Worm (Caenorhabditis elegans) whole organism, L4 larva: ENCODE data around the gene M18.3.

ENCODE experiments used
- aly-2 ChIP-seq: sonication (generic microtip); optimal IDR thresholded peaks from 2 replicates; lab custom pipeline; 2018; ENCODE audit warnings: missing biosample characterization, missing genetic modification characterization
- ceh-28 ChIP-seq: fragments of 150-350 bp; optimal IDR thresholded peaks from 2 replicates; lab custom pipeline; 2014; ENCODE audit warnings: missing biosample characterization, missing genetic modification reagents, missing genetic modification characterization
- ceh-82 ChIP-seq: sonication (generic microtip); optimal IDR thresholded peaks from 2 replicates; lab custom pipeline; 2017; ENCODE audit warnings: missing biosample characterization, missing genetic modification characterization
- lin-13 ChIP-seq: fragments of 150-350 bp; optimal IDR thresholded peaks from 2 replicates; lab custom pipeline; 2014; ENCODE audit warnings: missing biosample characterization, missing genetic modification reagents, missing genetic modification characterization
- unc-62 ChIP-seq, 3 experiments: fragments of 150-350 bp in 1 of 3; sonication (generic microtip); optimal IDR thresholded peaks in 2 of 3; peaks in 1 of 3; 1 replicate in 1 of 3; 2 replicates in 2 of 3; lab custom pipeline; 2014 to 2017; ENCODE audit warnings: missing biosample characterization in 3 of 3, missing genetic modification characterization in 3 of 3, missing genetic modification reagents in 3 of 3, missing genotype in 1 of 3

ce11 chrIV:12126740-12127472 lies 21.2 kb downstream of the M18.3 start:
- TF ChIP-seq unc-62 (GFP tag; optimal IDR thresholded peaks at IDR 0.05 in 1 of 2; lab: Kevin White, UChicago) (no peak), unc-62 (tag; optimal IDR thresholded peaks at IDR 0.05; lab: Kevin White, UChicago) (no peak), aly-2 (tag; lab: Kevin White, UChicago) (no peak), ceh-82 (no peak), ceh-28 (no peak), lin-13 (GFP tag; lab: Kevin White, UChicago) (no peak)
